Worm (Caenorhabditis elegans) whole organism, midembryonic: ENCODE measurements around the gene mcm-3AP.
A peak's percentile ranks its signal among the peaks of the same experiment; 100 is the strongest.

Experiments used
- T22C8.4 ChIP-seq: fragments of 200-800 bp; sonication (Bioruptor generic); IDR thresholded peaks from 2 replicates; pipeline ENCODE4 v1.3.6; 2022; ENCODE audit warnings: missing genetic modification characterization, missing compliant biosample characterization
- cog-1 ChIP-seq: sonication (generic microtip); optimal IDR thresholded peaks from 2 replicates; lab custom pipeline; 2016; ENCODE audit warnings: missing genetic modification characterization, missing compliant biosample characterization
- flt-1 ChIP-seq: fragments of 200-800 bp; sonication (Bioruptor generic); IDR thresholded peaks from 2 replicates; pipeline ENCODE4 v1.3.6; 2022; ENCODE audit warnings: missing genetic modification characterization, missing compliant biosample characterization
- klf-2 ChIP-seq: fragments of 200-800 bp; sonication (Bioruptor generic); conservative IDR thresholded peaks from 2 replicates; pipeline ENCODE4 v1.3.6; 2022; ENCODE audit warnings: missing genetic modification reagents, missing genetic modification characterization, missing compliant biosample characterization
- med-1 ChIP-seq: sonication (generic microtip); optimal IDR thresholded peaks from 2 replicates; lab custom pipeline; 2017; ENCODE audit warnings: missing genetic modification characterization, mild to moderate bottlenecking, missing compliant biosample characterization, antibody characterized with exemption, missing genetic modification reagents; ENCODE audit not compliant: insufficient read depth
- ref-1 ChIP-seq: fragments of 200-800 bp; sonication (Bioruptor generic); conservative IDR thresholded peaks from 2 replicates; pipeline ENCODE4 v1.3.6; 2022; ENCODE audit warnings: missing genetic modification reagents, missing genetic modification characterization, missing compliant biosample characterization
- tab-1 ChIP-seq: fragments of 200-800 bp; sonication (Bioruptor generic); IDR thresholded peaks from 2 replicates; pipeline ENCODE4 v1.3.6; 2022; ENCODE audit warnings: missing genetic modification characterization, missing compliant biosample characterization
- ztf-23 ChIP-seq: fragments of 200-800 bp; sonication (Bioruptor generic); IDR thresholded peaks from 2 replicates; pipeline ENCODE4 v1.3.6; 2022; ENCODE audit warnings: missing genetic modification reagents, missing genetic modification characterization, missing compliant biosample characterization
- ztf-29 ChIP-seq: fragments of 200-800 bp; sonication (Bioruptor generic); IDR thresholded peaks from 2 replicates; pipeline ENCODE4 v1.3.6; 2022; ENCODE audit warnings: missing genetic modification reagents, missing genetic modification characterization, missing compliant biosample characterization

Gene mcm-3AP

DNA sequence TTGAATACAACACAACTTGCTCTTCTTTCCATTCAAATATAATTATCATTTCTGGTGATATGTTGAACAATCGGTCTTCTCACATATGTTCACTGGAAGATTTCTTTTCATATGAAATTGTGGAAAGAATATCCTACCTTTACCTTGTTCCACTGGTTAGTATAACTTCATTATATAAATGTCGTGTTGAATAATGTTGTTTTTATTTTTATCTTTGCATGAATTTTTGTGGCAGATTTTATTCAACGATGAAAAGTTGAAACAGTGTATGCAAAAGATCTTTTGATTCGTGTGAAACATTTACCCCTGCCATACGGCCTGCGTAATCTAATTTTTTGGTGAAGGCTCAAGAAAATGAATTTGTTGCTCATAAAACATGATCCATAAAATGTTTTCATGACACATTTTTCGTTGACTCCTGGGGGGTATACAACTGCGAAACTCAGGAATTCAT lies 13.4 kb downstream of the mcm-3AP start:
- TF ChIP-seq ztf-29 (GFP tag; lab: Robert Waterston, UW) (no peak), ztf-23 (GFP tag; lab: Robert Waterston, UW) (no peak), tab-1 (no peak), klf-2 (no peak), flt-1 (GFP tag; lab: Robert Waterston, UW) (no peak), med-1 (no peak), cog-1 (tag; lab: Kevin White, UChicago) (no peak), T22C8.4 (GFP tag; lab: Robert Waterston, UW) (no peak), ref-1 (GFP tag; lab: Robert Waterston, UW) (no peak)

DNA sequence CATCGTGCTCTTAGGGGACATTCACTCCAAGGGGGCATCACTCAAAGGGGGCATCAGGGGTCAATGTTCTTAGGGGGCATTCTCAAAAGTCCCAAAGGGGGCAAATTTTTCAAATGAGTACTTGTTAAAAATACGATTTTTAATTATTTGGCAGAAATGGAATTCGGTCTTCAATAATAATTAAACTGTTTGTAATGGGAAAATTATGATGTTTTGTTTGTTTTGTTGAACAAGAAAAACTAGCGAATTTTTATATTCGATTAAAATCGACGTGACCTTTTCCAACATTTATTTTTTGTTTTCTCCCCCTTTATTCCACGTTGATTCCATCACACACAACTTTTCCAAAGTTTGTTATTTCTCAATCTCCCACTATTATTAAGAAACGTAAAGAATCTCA lies 18.5 kb downstream of the mcm-3AP start, which contains the start of gene F57H12.5:
F57H12.5 (plus strand) TSS at position 301 of the 400 bp plus-strand sequence.
- no peak for TF ChIP-seq med-1
- no peak for TF ChIP-seq klf-2
- no peak for TF ChIP-seq tab-1
- no peak for TF ChIP-seq flt-1 (GFP tag; lab: Robert Waterston, UW)
- TF ChIP-seq ztf-29 (GFP tag; lab: Robert Waterston, UW): no peak

DNA sequence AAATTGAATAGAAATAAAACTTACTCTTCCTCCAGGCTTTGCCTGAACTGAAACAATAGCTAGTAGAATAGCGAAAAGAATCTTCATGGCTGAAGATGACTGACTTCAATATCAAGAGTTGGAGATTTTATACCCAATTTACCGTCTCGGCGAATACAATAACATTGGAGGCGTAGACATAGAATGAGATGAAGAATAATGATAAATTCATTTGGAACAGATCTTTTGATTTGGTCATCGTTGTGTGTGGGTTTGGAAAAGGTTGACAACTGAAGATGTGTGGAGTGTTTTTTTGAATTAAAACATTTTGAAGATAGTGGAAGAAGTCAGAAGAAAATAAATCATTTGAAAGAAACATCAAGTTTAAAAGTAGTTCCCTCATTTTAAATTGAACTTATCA lies 27.7 kb downstream of the mcm-3AP start, which contains the start of gene F57H12.6:
F57H12.6 (minus strand) TSS at position 101 of the 400 bp plus-strand sequence.
- TF ChIP-seq flt-1 (GFP tag; lab: Robert Waterston, UW): no peak
- no peak for TF ChIP-seq tab-1
- no peak for TF ChIP-seq ztf-29 (GFP tag; lab: Robert Waterston, UW)
- no peak for TF ChIP-seq klf-2
- TF ChIP-seq ref-1 (GFP tag; lab: Robert Waterston, UW): no peak
- TF ChIP-seq ztf-23 (GFP tag; lab: Robert Waterston, UW): no peak
- TF ChIP-seq T22C8.4 (GFP tag; lab: Robert Waterston, UW): no peak
- TF ChIP-seq cog-1 (tag; lab: Kevin White, UChicago): no peak
- TF ChIP-seq med-1: no peak

DNA sequence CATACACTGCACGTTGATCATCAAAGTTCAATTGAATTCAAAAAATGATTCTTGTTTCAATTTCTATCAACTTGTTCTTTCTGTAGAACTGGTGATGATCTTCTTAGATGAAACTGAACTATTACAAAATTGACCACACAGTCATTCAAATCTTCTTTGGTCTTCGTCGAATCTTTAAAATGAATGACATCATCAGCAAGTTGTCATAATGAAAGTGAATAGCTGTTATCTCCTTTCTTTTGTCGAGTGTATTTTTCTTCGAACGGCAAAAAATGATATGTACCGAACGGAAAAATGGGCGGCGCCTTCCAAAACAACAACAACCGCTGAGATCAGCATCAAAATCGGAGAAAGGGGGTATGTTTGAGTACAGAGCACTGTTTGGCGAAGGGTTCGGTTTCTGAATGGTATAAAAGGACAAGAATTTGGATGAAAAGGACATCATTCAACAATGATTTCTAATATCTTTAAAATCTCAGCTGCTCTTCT lies 29.0 kb downstream of the mcm-3AP start, which contains the start of gene ora-1:
ora-1 (plus strand) TSS at position 439 of the 489 bp plus-strand sequence.
- no peak for TF ChIP-seq ref-1 (GFP tag; lab: Robert Waterston, UW)

DNA sequence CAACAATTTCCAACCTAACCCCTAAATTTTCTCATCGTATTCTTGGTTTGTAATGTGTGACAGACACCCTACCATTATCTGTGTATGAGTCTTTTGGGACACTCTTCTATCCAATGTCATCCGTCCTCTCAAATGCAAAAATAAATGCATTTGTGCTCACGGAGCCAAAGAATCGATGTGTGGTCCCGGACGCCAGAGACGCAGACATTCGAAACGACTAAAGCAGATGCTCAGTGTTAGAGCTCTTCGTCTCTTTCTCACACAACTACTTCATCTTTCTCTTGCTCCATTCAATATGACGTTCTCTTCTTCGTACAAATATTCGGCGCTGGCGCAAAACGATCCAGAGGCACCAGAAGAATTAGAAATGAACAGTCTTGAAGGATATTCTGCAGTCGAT lies 31.1 kb downstream of the mcm-3AP start, which contains the start of gene unc-24:
unc-24 (plus strand) TSS at position 283 of the 400 bp plus-strand sequence.
- no peak for TF ChIP-seq flt-1 (GFP tag; lab: Robert Waterston, UW)
- TF ChIP-seq klf-2: no peak

DNA sequence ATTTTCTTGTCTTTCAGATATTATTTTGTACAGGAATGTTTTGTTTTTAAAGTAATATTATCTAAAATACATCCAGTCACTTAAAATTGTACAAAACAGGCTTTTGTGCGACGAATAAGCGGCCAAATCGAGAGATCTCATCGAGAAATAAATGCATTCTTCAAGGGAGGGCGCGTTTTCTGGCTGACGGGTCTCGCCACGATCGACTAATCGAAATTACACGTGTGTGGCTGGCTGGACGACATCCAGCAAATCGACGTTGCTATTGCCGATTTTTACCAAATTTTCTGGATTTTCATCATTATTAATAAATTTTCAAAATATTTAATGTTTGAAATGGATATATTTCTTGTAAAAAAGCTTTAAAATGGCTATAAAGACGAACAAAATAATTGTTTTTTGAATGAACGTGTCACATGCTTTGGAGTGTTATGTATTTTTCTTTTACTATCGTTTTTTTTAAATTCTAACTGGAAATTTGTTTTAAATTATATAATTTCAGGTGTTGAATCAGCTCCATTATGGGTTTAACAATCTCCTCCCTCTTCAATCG lies 33.6 kb downstream of the mcm-3AP start, which contains the start of gene arf-5:
arf-5 (plus strand) TSS at position 503 of the 553 bp plus-strand sequence.
- TF ChIP-seq ref-1 (GFP tag; lab: Robert Waterston, UW) (no peak), cog-1 (tag; lab: Kevin White, UChicago) (peak; percentile 20), med-1 (no peak)

DNA sequence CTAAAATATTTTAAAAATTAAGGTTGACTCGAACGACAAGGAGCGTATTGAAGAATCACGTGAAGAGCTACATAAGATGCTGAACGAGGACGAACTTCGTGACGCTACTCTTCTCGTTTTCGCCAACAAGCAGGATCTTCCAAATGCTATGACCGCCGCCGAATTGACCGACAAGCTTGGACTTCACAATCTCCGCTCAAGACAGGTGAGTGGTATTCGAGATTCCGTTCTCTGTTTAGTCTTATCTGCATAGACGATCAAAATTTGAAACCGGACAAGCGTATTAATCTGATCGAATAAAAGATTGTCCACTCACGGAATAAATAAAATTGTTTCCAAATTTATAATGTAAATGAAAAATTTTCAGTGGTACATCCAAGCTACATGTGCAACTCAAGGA lies 34.5 kb downstream of the mcm-3AP start:
- TF ChIP-seq ref-1 (GFP tag; lab: Robert Waterston, UW) (no peak), flt-1 (GFP tag; lab: Robert Waterston, UW) (no peak), cog-1 (tag; lab: Kevin White, UChicago) (no peak), T22C8.4 (GFP tag; lab: Robert Waterston, UW) (no peak), ztf-23 (GFP tag; lab: Robert Waterston, UW) (no peak), klf-2 (no peak), med-1 (no peak), ztf-29 (GFP tag; lab: Robert Waterston, UW) (no peak), tab-1 (no peak)

DNA sequence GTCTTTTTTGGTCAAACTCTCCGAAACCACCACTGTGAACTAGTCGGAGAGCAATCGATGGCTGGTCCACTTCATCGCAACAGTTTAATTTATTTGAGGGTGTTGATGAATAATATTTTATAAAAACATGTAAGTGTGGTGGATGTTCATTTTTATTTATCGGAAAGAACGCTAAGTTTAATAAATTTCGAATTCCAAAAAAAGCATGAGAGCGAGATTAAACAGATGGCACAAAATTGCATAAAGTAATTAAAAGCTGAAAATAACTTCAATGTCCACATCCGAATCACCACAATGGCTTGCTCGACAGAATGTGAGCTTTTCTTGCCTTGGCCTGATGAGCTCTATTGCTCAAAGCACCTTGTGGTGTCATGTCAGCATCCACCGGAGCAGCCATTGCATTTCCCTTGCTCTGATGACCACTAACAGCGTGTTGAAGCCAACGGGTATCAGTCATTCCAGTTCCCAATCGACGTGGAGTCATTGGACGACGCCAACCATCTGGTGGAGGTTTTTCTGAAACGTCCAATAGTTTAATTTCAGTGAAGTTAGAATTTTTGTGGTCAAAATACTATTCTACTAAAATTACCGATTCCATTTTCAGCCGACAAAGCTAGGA lies 35.4 kb downstream of the mcm-3AP start:
- TF ChIP-seq flt-1 (GFP tag; lab: Robert Waterston, UW) (0 out of 2 replicates have a peak, but pooled peaks have one; percentile 11), cog-1 (tag; lab: Kevin White, UChicago) (no peak)

DNA sequence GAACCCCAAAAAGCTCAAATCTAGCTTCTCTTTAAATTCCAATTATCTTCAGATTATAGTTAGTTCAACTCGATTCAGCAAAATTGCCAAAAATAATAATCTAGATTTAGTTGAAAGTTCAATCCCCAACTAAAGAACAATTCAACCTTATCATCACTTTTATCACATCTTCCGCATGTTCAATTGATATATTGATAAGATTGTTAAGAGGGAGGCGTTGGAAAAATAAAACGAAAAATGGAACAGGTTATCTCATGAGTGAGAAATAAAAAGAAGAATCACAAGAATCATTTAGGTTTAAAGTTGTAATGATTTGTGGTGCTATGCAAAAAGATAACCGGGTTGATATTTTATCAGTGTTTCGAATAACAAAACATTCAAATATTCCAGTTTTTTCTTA lies 37.3 kb downstream of the mcm-3AP start:
- no peak for TF ChIP-seq tab-1
- no peak for TF ChIP-seq cog-1 (tag; lab: Kevin White, UChicago)
- no peak for TF ChIP-seq ztf-29 (GFP tag; lab: Robert Waterston, UW)
- TF ChIP-seq klf-2: no peak
- TF ChIP-seq flt-1 (GFP tag; lab: Robert Waterston, UW): no peak
- TF ChIP-seq ref-1 (GFP tag; lab: Robert Waterston, UW): no peak
- TF ChIP-seq T22C8.4 (GFP tag; lab: Robert Waterston, UW): no peak
- no peak for TF ChIP-seq ztf-23 (GFP tag; lab: Robert Waterston, UW)

DNA sequence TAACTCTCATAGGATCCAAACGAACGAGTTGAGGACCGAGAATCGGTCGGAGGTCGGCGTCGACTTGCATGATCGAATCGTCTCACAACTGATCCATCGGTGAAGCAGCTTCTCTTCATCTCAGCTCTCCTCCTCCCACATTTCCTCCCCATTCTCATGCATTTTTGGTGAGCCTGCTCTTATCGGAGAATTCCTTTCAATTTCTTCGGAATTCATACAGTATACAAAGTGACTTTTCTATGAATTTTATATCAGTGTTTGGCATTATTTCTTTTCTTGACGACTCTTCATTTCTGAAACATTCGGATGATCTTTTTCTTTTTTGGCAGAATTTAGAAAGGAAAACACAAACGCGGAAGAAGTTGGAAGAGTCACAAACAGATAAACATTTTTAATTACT lies 38.6 kb downstream of the mcm-3AP start, which contains the start of gene mec-17:
mec-17 (minus strand) TSS at position 101 of the 400 bp plus-strand sequence.
- no peak for TF ChIP-seq T22C8.4 (GFP tag; lab: Robert Waterston, UW)
- TF ChIP-seq med-1: no peak

DNA sequence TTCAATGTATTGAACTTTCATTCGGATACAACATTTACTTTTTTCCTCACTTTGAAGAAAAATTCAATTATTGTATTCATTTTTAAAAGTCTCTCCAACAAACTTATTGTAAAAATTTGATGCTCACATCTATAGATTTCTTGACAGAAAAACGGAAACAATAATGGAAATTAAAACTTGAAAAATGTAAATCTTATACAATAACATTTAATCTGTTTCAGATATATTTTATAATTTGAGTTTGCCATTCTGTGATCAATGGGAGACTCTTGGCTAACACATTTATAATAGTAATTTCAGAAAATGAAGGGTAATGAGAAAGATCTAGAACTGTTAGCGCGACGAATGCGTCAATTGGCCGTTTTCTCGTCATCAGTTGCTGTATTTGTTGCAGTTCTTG lies 39.9 kb downstream of the mcm-3AP start, which contains the start of gene col-115:
col-115 (plus strand) TSS at position 301 of the 400 bp plus-strand sequence.
- TF ChIP-seq med-1 (no peak), cog-1 (tag; lab: Kevin White, UChicago) (no peak), ztf-29 (GFP tag; lab: Robert Waterston, UW) (no peak), flt-1 (GFP tag; lab: Robert Waterston, UW) (no peak), ref-1 (GFP tag; lab: Robert Waterston, UW) (no peak)
